Fruit fly (Drosophila melanogaster) whole organism, prepupa: ENCODE results near the gene CG14960.

ENCODE experiments used
- Blimp-1 ChIP-seq: fragments of 200-800 bp; sonication (Bioruptor generic); optimal IDR thresholded peaks from 3 replicates; lab custom pipeline; 2017; ENCODE audit warnings: missing biosample characterization, missing genetic modification characterization, mild to moderate bottlenecking, moderate library complexity, missing genetic modification reagents
- CG10669 ChIP-seq: fragments of 200-800 bp; sonication (Bioruptor generic); optimal IDR thresholded peaks from 3 replicates; lab custom pipeline; 2018; ENCODE audit warnings: missing biosample characterization, mild to moderate bottlenecking, missing genetic modification characterization, moderate library complexity
- CG11294 ChIP-seq: fragments of 200-800 bp; sonication (Bioruptor generic); IDR thresholded peaks from 2 replicates; pipeline ENCODE4 v1.3.6; 2022; ENCODE audit warnings: missing biosample characterization, missing genetic modification characterization
- CG11762 ChIP-seq: fragments of 200-800 bp; sonication (Bioruptor generic); optimal IDR thresholded peaks from 3 replicates; lab custom pipeline; 2016; ENCODE audit warnings: missing biosample characterization, missing genetic modification characterization; ENCODE audit not compliant: insufficient read depth
- CG15336 ChIP-seq: fragments of 200-800 bp; sonication (Bioruptor generic); IDR thresholded peaks from 2 replicates; pipeline ENCODE4 v1.3.6; 2022; ENCODE audit warnings: missing biosample characterization, missing genetic modification characterization
- CG1621 ChIP-seq: fragments of 200-800 bp; sonication (Bioruptor generic); optimal IDR thresholded peaks from 3 replicates; lab custom pipeline; 2018; ENCODE audit warnings: missing biosample characterization, mild to moderate bottlenecking, missing genetic modification characterization
- CG3032 ChIP-seq: fragments of 200-800 bp; optimal IDR thresholded peaks from 2 replicates; lab custom pipeline; 2019; ENCODE audit warnings: missing biosample characterization, mild to moderate bottlenecking, missing genetic modification characterization, moderate library complexity
- CG31627 ChIP-seq: fragments of 200-800 bp; sonication (Bioruptor generic); optimal IDR thresholded peaks from 3 replicates; lab custom pipeline; 2016; ENCODE audit warnings: missing biosample characterization, missing genetic modification characterization
- CG32006 ChIP-seq: fragments of 200-800 bp; sonication (Bioruptor generic); optimal IDR thresholded peaks from 3 replicates; lab custom pipeline; 2017; ENCODE audit warnings: missing biosample characterization, mild to moderate bottlenecking, missing genetic modification characterization
- CG34406 ChIP-seq: fragments of 200-800 bp; sonication (Bioruptor generic); optimal IDR thresholded peaks from 3 replicates; lab custom pipeline; 2016; ENCODE audit warnings: missing biosample characterization, missing genetic modification characterization
- CG4318 ChIP-seq: fragments of 200-800 bp; sonication (Bioruptor generic); optimal IDR thresholded peaks from 3 replicates; lab custom pipeline; 2017; ENCODE audit warnings: missing biosample characterization, mild to moderate bottlenecking, missing genetic modification characterization
- CG6163 ChIP-seq: fragments of 200-800 bp; sonication (Bioruptor generic); IDR thresholded peaks from 3 replicates; pipeline ENCODE4 v1.3.6; 2022; ENCODE audit warnings: missing biosample characterization, missing genetic modification characterization
- CG6808 ChIP-seq: fragments of 200-800 bp; sonication (Bioruptor generic); optimal IDR thresholded peaks from 3 replicates; lab custom pipeline; 2017; ENCODE audit warnings: missing biosample characterization, missing genetic modification characterization, mild to moderate bottlenecking, moderate library complexity, missing genetic modification reagents
- CG7368 ChIP-seq: fragments of 200-800 bp; sonication (Bioruptor generic); optimal IDR thresholded peaks from 3 replicates; lab custom pipeline; 2016; ENCODE audit warnings: missing biosample characterization, missing genetic modification characterization
- CG8119 ChIP-seq: fragments of 200-800 bp; sonication (Bioruptor generic); IDR thresholded peaks from 3 replicates; pipeline ENCODE4 v1.3.6; 2022; ENCODE audit warnings: missing biosample characterization, missing genetic modification characterization
- CG8319 ChIP-seq: fragments of 200-800 bp; sonication (Bioruptor generic); optimal IDR thresholded peaks from 3 replicates; lab custom pipeline; 2016; ENCODE audit warnings: missing biosample characterization, missing genetic modification characterization
- CG8632 ChIP-seq: fragments of 200-800 bp; sonication (Bioruptor generic); optimal IDR thresholded peaks from 3 replicates; lab custom pipeline; 2016; ENCODE audit warnings: missing biosample characterization, missing genetic modification characterization
- Eip75B ChIP-seq: fragments of 200-800 bp; sonication (Bioruptor generic); optimal IDR thresholded peaks from 3 replicates; lab custom pipeline; 2016; ENCODE audit warnings: missing biosample characterization, missing genetic modification characterization
- Eip78C ChIP-seq: fragments of 200-800 bp; sonication (Bioruptor generic); peaks from one replicate; lab custom pipeline; 2016; ENCODE audit warnings: missing biosample characterization, missing genetic modification characterization
- Eip93F ChIP-seq: fragments of 200-800 bp; sonication (Bioruptor generic); optimal IDR thresholded peaks from 2 replicates; lab custom pipeline; 2016; ENCODE audit warnings: missing biosample characterization, mild to moderate bottlenecking, missing genetic modification characterization
- Ets21C ChIP-seq: fragments of 200-800 bp; sonication (Bioruptor generic); optimal IDR thresholded peaks from 3 replicates; lab custom pipeline; 2016; ENCODE audit warnings: missing biosample characterization, missing genetic modification characterization
- Ets96B ChIP-seq: fragments of 200-800 bp; optimal IDR thresholded peaks from 2 replicates; lab custom pipeline; 2019; ENCODE audit warnings: missing biosample characterization, mild to moderate bottlenecking, missing genetic modification characterization, moderate library complexity
- Hr38 ChIP-seq: sonication (Bioruptor generic); optimal IDR thresholded peaks from 2 replicates; lab custom pipeline; 2016; ENCODE audit warnings: missing biosample characterization, missing genetic modification characterization
- Hr4 ChIP-seq: fragments of 200-800 bp; sonication (Bioruptor generic); optimal IDR thresholded peaks from 3 replicates; lab custom pipeline; 2016; ENCODE audit warnings: missing biosample characterization, missing genetic modification characterization
- OdsH ChIP-seq: fragments of 200-800 bp; sonication (Bioruptor generic); optimal IDR thresholded peaks from 3 replicates; lab custom pipeline; 2016; ENCODE audit warnings: missing biosample characterization, missing genetic modification characterization
- Smox ChIP-seq: fragments of 200-800 bp; sonication (Bioruptor generic); optimal IDR thresholded peaks from 3 replicates; lab custom pipeline; 2016; ENCODE audit warnings: missing biosample characterization, missing genetic modification characterization
- Sox14 ChIP-seq: fragments of 200-800 bp; sonication (Bioruptor generic); optimal IDR thresholded peaks from 3 replicates; lab custom pipeline; 2016; ENCODE audit warnings: missing biosample characterization, missing genetic modification characterization
- Sox15 ChIP-seq: fragments of 200-800 bp; sonication (Bioruptor generic); optimal IDR thresholded peaks from 3 replicates; lab custom pipeline; 2016; ENCODE audit warnings: missing biosample characterization, missing genetic modification characterization
- achi ChIP-seq: fragments of 200-800 bp; sonication (Bioruptor generic); optimal IDR thresholded peaks from 3 replicates; lab custom pipeline; 2016; ENCODE audit warnings: missing biosample characterization, missing genetic modification characterization
- acj6 ChIP-seq: fragments of 200-800 bp; sonication (Bioruptor generic); optimal IDR thresholded peaks from 3 replicates; lab custom pipeline; 2016; ENCODE audit warnings: missing biosample characterization, missing genetic modification characterization
- cyc ChIP-seq: fragments of 200-800 bp; sonication (Bioruptor generic); optimal IDR thresholded peaks from 3 replicates; lab custom pipeline; 2016; ENCODE audit warnings: missing biosample characterization, missing genetic modification characterization
- eg ChIP-seq: fragments of 200-800 bp; sonication (Bioruptor generic); IDR thresholded peaks from 3 replicates; pipeline ENCODE4 v1.3.6; 2022; ENCODE audit warnings: missing biosample characterization, missing genetic modification characterization
- esn ChIP-seq: fragments of 200-800 bp; sonication (Bioruptor generic); optimal IDR thresholded peaks from 2 replicates; lab custom pipeline; 2016; ENCODE audit warnings: missing biosample characterization, mild to moderate bottlenecking, missing genetic modification characterization, moderate library complexity
- fd59A ChIP-seq: fragments of 200-800 bp; sonication (Bioruptor generic); optimal IDR thresholded peaks from 2 replicates; lab custom pipeline; 2017; ENCODE audit warnings: missing biosample characterization, mild to moderate bottlenecking, missing genetic modification characterization, missing genetic modification reagents
- fd85E ChIP-seq: fragments of 200-800 bp; sonication (Bioruptor generic); optimal IDR thresholded peaks from 3 replicates; lab custom pipeline; 2016; ENCODE audit warnings: missing biosample characterization, missing genetic modification characterization
- pdm3 ChIP-seq: fragments of 200-800 bp; sonication (Bioruptor generic); optimal IDR thresholded peaks from 3 replicates; lab custom pipeline; 2016; ENCODE audit warnings: missing biosample characterization, missing genetic modification characterization
- salr ChIP-seq, 2 experiments: fragments of 200-800 bp; sonication (Bioruptor generic); optimal IDR thresholded peaks; 3 replicates each; lab custom pipeline; 2016 to 2018; ENCODE audit warnings: missing biosample characterization in 2 of 2, missing genetic modification characterization in 2 of 2, mild to moderate bottlenecking in 1 of 2
- spab ChIP-seq: fragments of 200-800 bp; sonication (Bioruptor generic); optimal IDR thresholded peaks from 2 replicates; lab custom pipeline; 2017; ENCODE audit warnings: missing biosample characterization, mild to moderate bottlenecking, missing genetic modification characterization, missing genetic modification reagents
- ss ChIP-seq, 2 experiments: fragments of 200-800 bp; sonication (Bioruptor generic); optimal IDR thresholded peaks; 2 replicates in 1 of 2; 3 replicates in 1 of 2; lab custom pipeline; 2017 to 2018; ENCODE audit warnings: mild to moderate bottlenecking in 2 of 2, missing biosample characterization in 2 of 2, missing genetic modification characterization in 2 of 2, moderate library complexity in 1 of 2
- svp ChIP-seq: fragments of 200-800 bp; sonication (Bioruptor generic); peaks from one replicate; lab custom pipeline; 2016; ENCODE audit warnings: missing biosample characterization, missing genetic modification characterization
- vri ChIP-seq: fragments of 200-800 bp; sonication (Bioruptor generic); optimal IDR thresholded peaks from 3 replicates; lab custom pipeline; 2016; ENCODE audit warnings: missing biosample characterization, mild to moderate bottlenecking, missing genetic modification characterization

CG14960 gene

dm6 chr3L:3251659-3252490, 19.0 kb upstream of the CG14960 start:
- TF ChIP-seq Eip93F (GFP tag; lab: Kevin White, UChicago), result no peak
- peak; percentile 75 for TF ChIP-seq svp (GFP tag; lab: Kevin White, UChicago)
- no peak for TF ChIP-seq CG1621 (tag; lab: Kevin White, UChicago)
- no peak for TF ChIP-seq Hr38 (GFP tag; lab: Kevin White, UChicago)
- TF ChIP-seq CG10669, result no peak
- TF ChIP-seq vri, result peak; percentile 39
- TF ChIP-seq achi, result no peak
- TF ChIP-seq CG8119 (GFP tag; lab: Robert Waterston, UW), result peak; percentile 37; the same call in 1 of the 3 replicates
- TF ChIP-seq Ets96B (tag; lab: Kevin White, UChicago), result no peak
- no peak for TF ChIP-seq CG7368 (GFP tag; lab: Kevin White, UChicago)
- TF ChIP-seq CG8632 (GFP tag; lab: Kevin White, UChicago), result no peak
- no peak for TF ChIP-seq CG8319 (GFP tag; lab: Kevin White, UChicago)
- TF ChIP-seq eg (GFP tag; lab: Robert Waterston, UW), result peak; percentile 67; the same call in 2 of the 3 replicates
- peak; percentile 55 for TF ChIP-seq Eip78C (GFP tag; lab: Kevin White, UChicago)
- peak; percentile 65 for TF ChIP-seq CG15336 (GFP tag; lab: Robert Waterston, UW)
- TF ChIP-seq ss (GFP tag; optimal IDR thresholded peaks at IDR 0.05; lab: Kevin White, UChicago), result no peak
- no peak for TF ChIP-seq Smox
- peak; percentile 64 for TF ChIP-seq Blimp-1 (GFP tag; lab: Kevin White, UChicago)
- TF ChIP-seq Ets21C, result no peak
- no peak for TF ChIP-seq salr (GFP tag; optimal IDR thresholded peaks at IDR 0.05; lab: Kevin White, UChicago)

- TF ChIP-seq CG32006 (GFP tag; lab: Kevin White, UChicago) (peak; percentile 73), fd59A (GFP tag; lab: Kevin White, UChicago) (no peak), Sox14 (GFP tag; lab: Kevin White, UChicago) (peak; percentile 8), Eip75B (GFP tag; lab: Kevin White, UChicago) (no peak), acj6 (peak; percentile 13), fd85E (no peak), OdsH (peak; percentile 49), Sox15 (GFP tag; lab: Kevin White, UChicago) (no peak), salr (GFP tag; optimal IDR thresholded peaks at IDR 0.05; lab: Kevin White, UChicago) (peak in 1 of 2 experiments; percentile 43), CG31627 (GFP tag; lab: Kevin White, UChicago) (no peak), CG8632 (GFP tag; lab: Kevin White, UChicago) (no peak), ss (GFP tag; optimal IDR thresholded peaks at IDR 0.05; lab: Kevin White, UChicago) (peak in 1 of 2 experiments; percentile 15), CG11294 (GFP tag; lab: Robert Waterston, UW) (no peak), CG34406 (GFP tag; lab: Kevin White, UChicago) (no peak), CG8319 (GFP tag; lab: Kevin White, UChicago) (no peak), Hr4 (GFP tag; lab: Kevin White, UChicago) (peak; percentile 48), spab (GFP tag; lab: Kevin White, UChicago) (no peak), cyc (GFP tag; lab: Kevin White, UChicago) (no peak), CG3032 (peak; percentile 2), svp (GFP tag; lab: Kevin White, UChicago) (peak; percentile 10), CG15336 (GFP tag; lab: Robert Waterston, UW) (peak; percentile 59), CG1621 (tag; lab: Kevin White, UChicago) (no peak), CG8119 (GFP tag; lab: Robert Waterston, UW) (0 out of 3 replicates have a peak, but pooled peaks have one; percentile 23), CG6808 (no peak), Ets21C (no peak), pdm3 (GFP tag; lab: Kevin White, UChicago) (peak; percentile 49), eg (GFP tag; lab: Robert Waterston, UW) (0 out of 3 replicates have a peak, but pooled peaks have one; percentile 8), Eip78C (GFP tag; lab: Kevin White, UChicago) (peak; percentile 85), CG11762 (no peak), vri (no peak), CG4318 (GFP tag; lab: Kevin White, UChicago) (peak; percentile 7), CG6163 (GFP tag; lab: Robert Waterston, UW) (0 out of 3 replicates have a peak, but pooled peaks have one; percentile 8), esn (no peak), achi (peak; percentile 28)
Measured at dm6 chr3L:3252884-3253283, 18.0 kb upstream of the CG14960 start.
